Worm (Caenorhabditis elegans) whole organism, mixed stage, embryonic: ENCODE measurements around the gene C04A11.5.
A peak's percentile ranks its signal among the peaks of the same experiment; 100 is the strongest.

ENCODE experiments used
- M03D4.4 ChIP-seq: sonication (generic microtip); optimal IDR thresholded peaks from 2 replicates; lab custom pipeline; 2017; ENCODE audit warnings: mild to moderate bottlenecking, missing genetic modification characterization, missing compliant biosample characterization
- bed-3 ChIP-seq: fragments of 200-800 bp; sonication (Bioruptor generic); optimal IDR thresholded peaks from 3 replicates; lab custom pipeline; 2018; ENCODE audit warnings: mild to moderate bottlenecking, missing genetic modification characterization, moderate library complexity, missing compliant biosample characterization
- blmp-1 ChIP-seq: fragments of 150-350 bp; optimal IDR thresholded peaks from 2 replicates; lab custom pipeline; 2014; ENCODE audit warnings: missing biosample characterization, missing genetic modification characterization
- ceh-39 ChIP-seq: fragments of 150-350 bp; optimal IDR thresholded peaks from 2 replicates; lab custom pipeline; 2014; ENCODE audit warnings: missing biosample characterization, missing genetic modification characterization
- ceh-43 ChIP-seq: fragments of 200-800 bp; sonication (Bioruptor generic); optimal IDR thresholded peaks from 2 replicates; lab custom pipeline; 2018; ENCODE audit warnings: mild to moderate bottlenecking, missing genetic modification characterization, moderate library complexity, missing compliant biosample characterization
- ceh-83 ChIP-seq: fragments of 200-800 bp; sonication (Bioruptor generic); optimal IDR thresholded peaks from 2 replicates; lab custom pipeline; 2018; ENCODE audit warnings: mild to moderate bottlenecking, missing genetic modification characterization, missing compliant biosample characterization
- ces-1 ChIP-seq: fragments of 150-350 bp; optimal IDR thresholded peaks from 2 replicates; lab custom pipeline; 2014; ENCODE audit warnings: missing biosample characterization, missing genetic modification reagents, missing genetic modification characterization
- cnd-1 ChIP-seq: fragments of 200-800 bp; sonication (Bioruptor generic); optimal IDR thresholded peaks from 2 replicates; lab custom pipeline; 2018; ENCODE audit warnings: mild to moderate bottlenecking, missing genetic modification characterization, missing compliant biosample characterization
- drap-1 ChIP-seq: fragments of 200-800 bp; sonication (Bioruptor generic); optimal IDR thresholded peaks from 3 replicates; lab custom pipeline; 2018; ENCODE audit warnings: mild to moderate bottlenecking, missing genetic modification characterization, missing compliant biosample characterization
- elt-1 ChIP-seq: sonication (generic microtip); optimal IDR thresholded peaks from 2 replicates; lab custom pipeline; 2017; ENCODE audit warnings: missing genetic modification characterization, mild to moderate bottlenecking, missing compliant biosample characterization, antibody characterized with exemption, moderate library complexity, borderline replicate concordance; ENCODE audit not compliant: insufficient read depth
- elt-3 ChIP-seq: fragments of 150-350 bp; optimal IDR thresholded peaks from 2 replicates; lab custom pipeline; 2014; ENCODE audit warnings: missing biosample characterization, missing genetic modification characterization
- flh-1 ChIP-seq: fragments of 200-800 bp; sonication (Bioruptor generic); optimal IDR thresholded peaks from 2 replicates; lab custom pipeline; 2018; ENCODE audit warnings: mild to moderate bottlenecking, missing genetic modification characterization, moderate library complexity, missing compliant biosample characterization
- ham-2 ChIP-seq: fragments of 200-800 bp; sonication (Bioruptor generic); optimal IDR thresholded peaks from 2 replicates; lab custom pipeline; 2018; ENCODE audit warnings: mild to moderate bottlenecking, missing genetic modification characterization, missing compliant biosample characterization
- hlh-1 ChIP-seq: fragments of 150-350 bp; optimal IDR thresholded peaks from 2 replicates; lab custom pipeline; 2014; ENCODE audit warnings: missing biosample characterization, missing genetic modification reagents, missing genetic modification characterization
- lin-13 ChIP-seq: fragments of 150-350 bp; optimal IDR thresholded peaks from 2 replicates; lab custom pipeline; 2014; ENCODE audit warnings: missing biosample characterization, missing genetic modification characterization
- lin-32 ChIP-seq: fragments of 200-800 bp; sonication (Bioruptor generic); optimal IDR thresholded peaks from 2 replicates; lab custom pipeline; 2018; ENCODE audit warnings: mild to moderate bottlenecking, missing genetic modification characterization, missing compliant biosample characterization
- lsy-2 ChIP-seq: fragments of 150-350 bp; optimal IDR thresholded peaks from 2 replicates; lab custom pipeline; 2014; ENCODE audit warnings: missing biosample characterization, missing genetic modification characterization
- mab-5 ChIP-seq: fragments of 150-350 bp; optimal IDR thresholded peaks from 2 replicates; lab custom pipeline; 2014; ENCODE audit warnings: missing biosample characterization, missing genetic modification characterization
- mep-1 ChIP-seq: fragments of 150-350 bp; optimal IDR thresholded peaks from 2 replicates; lab custom pipeline; 2017; ENCODE audit warnings: missing biosample characterization, missing genetic modification reagents, missing genetic modification characterization, inconsistent platforms
- mls-2 ChIP-seq: sonication (generic microtip); optimal IDR thresholded peaks from 2 replicates; lab custom pipeline; 2016; ENCODE audit warnings: mild to moderate bottlenecking, missing genetic modification characterization, moderate library complexity, missing compliant biosample characterization
- nhr-12 ChIP-seq: fragments of 150-350 bp; optimal IDR thresholded peaks from 2 replicates; lab custom pipeline; 2014; ENCODE audit warnings: missing biosample characterization, missing genetic modification characterization
- nhr-2 ChIP-seq: fragments of 150-350 bp; optimal IDR thresholded peaks from 2 replicates; lab custom pipeline; 2014; ENCODE audit warnings: missing biosample characterization, missing genetic modification characterization
- nhr-237 ChIP-seq: fragments of 150-350 bp; optimal IDR thresholded peaks from 2 replicates; lab custom pipeline; 2014; ENCODE audit warnings: missing biosample characterization, missing genetic modification characterization
- nhr-28 ChIP-seq: fragments of 150-350 bp; optimal IDR thresholded peaks from 2 replicates; lab custom pipeline; 2014; ENCODE audit warnings: missing biosample characterization, missing genetic modification characterization
- nhr-76 ChIP-seq: sonication (generic microtip); optimal IDR thresholded peaks from 2 replicates; lab custom pipeline; 2017; ENCODE audit warnings: missing biosample characterization, missing genetic modification characterization
- pha-4 ChIP-seq: fragments of 150-350 bp; optimal IDR thresholded peaks from 2 replicates; lab custom pipeline; 2018; ENCODE audit warnings: missing biosample characterization, missing genetic modification reagents, missing genetic modification characterization
- sem-2 ChIP-seq: fragments of 200-800 bp; sonication (Bioruptor generic); optimal IDR thresholded peaks from 2 replicates; lab custom pipeline; 2018; ENCODE audit warnings: mild to moderate bottlenecking, missing genetic modification characterization, missing compliant biosample characterization
- snpc-4 ChIP-seq: fragments of 150-350 bp; optimal IDR thresholded peaks from 2 replicates; lab custom pipeline; 2014; ENCODE audit warnings: missing biosample characterization, missing genetic modification characterization
- sptf-1 ChIP-seq: sonication (generic microtip); optimal IDR thresholded peaks from 2 replicates; lab custom pipeline; 2017; ENCODE audit warnings: mild to moderate bottlenecking, missing genetic modification characterization, moderate library complexity, missing compliant biosample characterization
- tbx-8 ChIP-seq: fragments of 200-800 bp; sonication (Bioruptor generic); optimal IDR thresholded peaks from 2 replicates; lab custom pipeline; 2018; ENCODE audit warnings: mild to moderate bottlenecking, missing genetic modification characterization, moderate library complexity, missing compliant biosample characterization
- unc-120 ChIP-seq: sonication (generic microtip); optimal IDR thresholded peaks from 2 replicates; lab custom pipeline; 2017; ENCODE audit warnings: missing genetic modification characterization, missing compliant biosample characterization; ENCODE audit not compliant: poor library complexity, severe bottlenecking
- unc-39 ChIP-seq: fragments of 150-350 bp; optimal IDR thresholded peaks from 2 replicates; lab custom pipeline; 2014; ENCODE audit warnings: missing biosample characterization, missing genetic modification characterization
- unc-62 ChIP-seq: fragments of 150-350 bp; optimal IDR thresholded peaks from 2 replicates; lab custom pipeline; 2014; ENCODE audit warnings: missing biosample characterization, missing genetic modification reagents, missing genetic modification characterization
- zip-8 ChIP-seq: fragments of 150-350 bp; optimal IDR thresholded peaks from 2 replicates; lab custom pipeline; 2014; ENCODE audit warnings: missing biosample characterization, missing genetic modification characterization
- ztf-11 ChIP-seq: fragments of 150-350 bp; optimal IDR thresholded peaks from 2 replicates; lab custom pipeline; 2014; ENCODE audit warnings: missing biosample characterization, missing genetic modification characterization

The C04A11.5 gene

ce11 chrX:13666864-13667263 is 2.5 kb downstream of the C04A11.5 start:
- TF ChIP-seq nhr-76 (tag; lab: Kevin White, UChicago) = no peak
- TF ChIP-seq ham-2 (GFP tag; lab: Kevin White, UChicago) = no peak
- no peak for TF ChIP-seq ztf-11 (tag; lab: Kevin White, UChicago)
- no peak for TF ChIP-seq ceh-43 (GFP tag; lab: Kevin White, UChicago)
- no peak for TF ChIP-seq sem-2 (GFP tag; lab: Kevin White, UChicago)
- TF ChIP-seq mep-1 (tag; lab: Kevin White, UChicago) = no peak
- no peak for TF ChIP-seq ceh-39 (tag; lab: Kevin White, UChicago)
- no peak for TF ChIP-seq nhr-2
- TF ChIP-seq zip-8 (tag; lab: Kevin White, UChicago) = no peak
- no peak for TF ChIP-seq snpc-4 (tag; lab: Kevin White, UChicago)
- TF ChIP-seq elt-3 (tag; lab: Kevin White, UChicago) = no peak
- TF ChIP-seq unc-39 (tag; lab: Kevin White, UChicago) = no peak
- no peak for TF ChIP-seq drap-1
- TF ChIP-seq unc-120 = no peak
- no peak for TF ChIP-seq hlh-1 (tag; lab: Kevin White, UChicago)
- no peak for TF ChIP-seq mls-2

ce11 chrX:13668728-13669127 is 4.3 kb downstream of the C04A11.5 start, which contains the start of gene C04A11.2:
Gene C04A11.2, minus strand, starts transcription at chrX:13668828.
- TF ChIP-seq ces-1 (GFP tag; lab: Kevin White, UChicago) (peak; percentile 65), sptf-1 (no peak)

- TF ChIP-seq mab-5 (no peak), ceh-83 (no peak), sem-2 (GFP tag; lab: Kevin White, UChicago) (no peak), flh-1 (GFP tag; lab: Kevin White, UChicago) (no peak), tbx-8 (GFP tag; lab: Kevin White, UChicago) (no peak), unc-62 (GFP tag; lab: Kevin White, UChicago) (no peak), snpc-4 (tag; lab: Kevin White, UChicago) (no peak), mls-2 (no peak), lin-13 (tag; lab: Kevin White, UChicago) (peak; percentile 14), lsy-2 (peak; percentile 6), nhr-76 (tag; lab: Kevin White, UChicago) (no peak), pha-4 (tag; lab: Kevin White, UChicago) (peak; percentile 80), elt-1 (no peak), nhr-28 (tag; lab: Kevin White, UChicago) (no peak), ceh-43 (GFP tag; lab: Kevin White, UChicago) (no peak), zip-8 (tag; lab: Kevin White, UChicago) (no peak), nhr-237 (tag; lab: Kevin White, UChicago) (peak; percentile 26), M03D4.4 (no peak), nhr-2 (no peak), unc-120 (no peak), mep-1 (tag; lab: Kevin White, UChicago) (peak; percentile 72), ces-1 (GFP tag; lab: Kevin White, UChicago) (peak; percentile 33), hlh-1 (tag; lab: Kevin White, UChicago) (no peak)
Observed at ce11 chrX:13669641-13670040, 5.3 kb downstream of the C04A11.5 start.

ce11 chrX:13670966-13671365 is 6.6 kb downstream of the C04A11.5 start:
- no peak for TF ChIP-seq nhr-76 (tag; lab: Kevin White, UChicago)
- TF ChIP-seq hlh-1 (tag; lab: Kevin White, UChicago) = peak; percentile 60

ce11 chrX:13672622-13673021 is 8.2 kb downstream of the C04A11.5 start:
- TF ChIP-seq elt-1 (peak; percentile 35), lin-32 (no peak)
- TF ChIP-seq, all 35 proteins: peak for 1

- TF ChIP-seq sptf-1 = peak; percentile 51
- TF ChIP-seq nhr-2 = peak; percentile 29
- no peak for TF ChIP-seq ceh-83
- no peak for TF ChIP-seq bed-3
- no peak for TF ChIP-seq cnd-1
- no peak for TF ChIP-seq elt-1
- peak; percentile 13 for TF ChIP-seq unc-120
- no peak for TF ChIP-seq ces-1 (GFP tag; lab: Kevin White, UChicago)
- TF ChIP-seq mls-2 = peak; percentile 48
- TF ChIP-seq nhr-237 (tag; lab: Kevin White, UChicago) = no peak
- no peak for TF ChIP-seq sem-2 (GFP tag; lab: Kevin White, UChicago)
- peak; percentile 17 for TF ChIP-seq ceh-39 (tag; lab: Kevin White, UChicago)
- TF ChIP-seq unc-62 (GFP tag; lab: Kevin White, UChicago) = no peak
- TF ChIP-seq ham-2 (GFP tag; lab: Kevin White, UChicago) = peak; percentile 92
- TF ChIP-seq nhr-12 = no peak
- no peak for TF ChIP-seq lin-13 (tag; lab: Kevin White, UChicago)
- TF ChIP-seq blmp-1 (tag; lab: Kevin White, UChicago) = no peak
- TF ChIP-seq flh-1 (GFP tag; lab: Kevin White, UChicago) = no peak
- TF ChIP-seq nhr-76 (tag; lab: Kevin White, UChicago) = no peak
- TF ChIP-seq, all 35 proteins: peak for 6
Observed at ce11 chrX:13675444-13675843, 11.1 kb downstream of the C04A11.5 start.
